Worm (Caenorhabditis elegans) whole organism, L4 larva: Measurements from ENCODE around the gene snpn-1.
A peak's percentile ranks its signal among the peaks of the same experiment; 100 is the strongest.

Experiments used
- D1046.2 ChIP-seq: fragments of 200-800 bp; sonication (Bioruptor generic); IDR thresholded peaks from 2 replicates; pipeline ENCODE4 v1.3.6; 2022; ENCODE audit warnings: missing genetic modification characterization, missing compliant biosample characterization
- F37D6.2 ChIP-seq: sonication (generic microtip); optimal IDR thresholded peaks from 2 replicates; lab custom pipeline; 2016; ENCODE audit warnings: mild to moderate bottlenecking, missing genetic modification characterization, missing compliant biosample characterization
- Y48G9A.11 ChIP-seq: fragments of 200-800 bp; sonication (Bioruptor generic); IDR thresholded peaks from 2 replicates; pipeline ENCODE4 v1.3.6; 2022; ENCODE audit warnings: missing genetic modification reagents, missing genetic modification characterization, missing compliant biosample characterization
- Y5F2A.4 ChIP-seq: fragments of 200-800 bp; sonication (Bioruptor generic); optimal IDR thresholded peaks from 2 replicates; lab custom pipeline; 2018; ENCODE audit warnings: mild to moderate bottlenecking, missing genetic modification characterization, missing compliant biosample characterization
- Y75B8A.6 ChIP-seq: fragments of 200-800 bp; sonication (Bioruptor generic); IDR thresholded peaks from 2 replicates; pipeline ENCODE4 v1.3.6; 2022; ENCODE audit warnings: missing genetic modification reagents, missing genetic modification characterization, missing compliant biosample characterization
- ZK546.5 ChIP-seq, 2 experiments: sonication (generic microtip); optimal IDR thresholded peaks; 2 replicates each; lab custom pipeline; 2017; ENCODE audit warnings: missing biosample characterization in 2 of 2, missing genetic modification characterization in 2 of 2
- ama-1 ChIP-seq: fragments of 150-350 bp; optimal IDR thresholded peaks from 2 replicates; lab custom pipeline; 2014; ENCODE audit warnings: inconsistent platforms, mixed read lengths
- ceh-20 ChIP-seq: fragments of 200-800 bp; sonication (Bioruptor generic); IDR thresholded peaks from 2 replicates; pipeline ENCODE4 v1.3.6; 2022; ENCODE audit warnings: missing genetic modification reagents, missing genetic modification characterization, missing compliant biosample characterization
- ctbp-1 ChIP-seq: fragments of 200-800 bp; sonication (Bioruptor generic); IDR thresholded peaks from 2 replicates; pipeline ENCODE4 v1.3.6; 2022; ENCODE audit warnings: missing genetic modification reagents, missing genetic modification characterization, missing compliant biosample characterization
- daf-8 ChIP-seq: fragments of 200-800 bp; sonication (Bioruptor generic); IDR thresholded peaks from 2 replicates; pipeline ENCODE4 v1.3.6; 2022; ENCODE audit warnings: missing genetic modification characterization, missing compliant biosample characterization
- dmd-6 ChIP-seq: fragments of 200-800 bp; sonication (Bioruptor generic); IDR thresholded peaks from 2 replicates; pipeline ENCODE4 v1.3.6; 2022; ENCODE audit warnings: missing genetic modification reagents, missing genetic modification characterization, missing compliant biosample characterization
- dmd-8 ChIP-seq: fragments of 200-800 bp; sonication (Bioruptor generic); IDR thresholded peaks from 2 replicates; pipeline ENCODE4 v1.3.6; 2022; ENCODE audit warnings: missing genetic modification characterization, missing compliant biosample characterization
- dmd-9 ChIP-seq: fragments of 200-800 bp; sonication (Bioruptor generic); IDR thresholded peaks from 2 replicates; pipeline ENCODE4 v1.3.6; 2022; ENCODE audit warnings: missing genetic modification reagents, missing genetic modification characterization, missing compliant biosample characterization
- dpl-1 ChIP-seq: fragments of 150-350 bp; optimal IDR thresholded peaks from 2 replicates; lab custom pipeline; 2014; ENCODE audit warnings: missing biosample characterization, missing genetic modification reagents, missing genetic modification characterization
- dve-1 ChIP-seq: sonication (generic microtip); optimal IDR thresholded peaks from 2 replicates; lab custom pipeline; 2017; ENCODE audit warnings: antibody characterized with exemption, mild to moderate bottlenecking, missing genetic modification characterization, missing compliant biosample characterization; ENCODE audit not compliant: insufficient read depth
- egl-27 ChIP-seq: sonication (generic microtip); optimal IDR thresholded peaks from 3 replicates; lab custom pipeline; 2017; ENCODE audit warnings: missing biosample characterization, missing genetic modification reagents, missing genetic modification characterization
- egl-43 ChIP-seq: fragments of 200-800 bp; sonication (Bioruptor generic); IDR thresholded peaks from 2 replicates; pipeline ENCODE4 v1.3.6; 2022; ENCODE audit warnings: missing genetic modification reagents, missing genetic modification characterization, missing compliant biosample characterization
- gei-8 ChIP-seq: fragments of 200-800 bp; sonication (Bioruptor generic); optimal IDR thresholded peaks from 2 replicates; lab custom pipeline; 2018; ENCODE audit warnings: mild to moderate bottlenecking, missing genetic modification characterization, missing compliant biosample characterization
- hif-1 ChIP-seq, 2 experiments: sonication (generic microtip); optimal IDR thresholded peaks; 2 replicates each; lab custom pipeline; 2016 to 2017; ENCODE audit warnings: missing compliant biosample characterization in 2 of 2, missing genetic modification characterization in 2 of 2, missing genetic modification reagents in 2 of 2, missing genotype in 2 of 2, mild to moderate bottlenecking in 1 of 2
- hlh-30 ChIP-seq: sonication (generic microtip); optimal IDR thresholded peaks from 2 replicates; lab custom pipeline; 2017; ENCODE audit warnings: antibody characterized with exemption, mild to moderate bottlenecking, missing genetic modification characterization, missing compliant biosample characterization; ENCODE audit not compliant: insufficient read depth
- lim-7 ChIP-seq: fragments of 200-800 bp; sonication (Bioruptor generic); IDR thresholded peaks from 2 replicates; pipeline ENCODE4 v1.3.6; 2022; ENCODE audit warnings: missing genetic modification characterization, missing compliant biosample characterization
- lin-1 ChIP-seq: fragments of 200-800 bp; sonication (Bioruptor generic); IDR thresholded peaks from 2 replicates; pipeline ENCODE4 v1.3.6; 2022; ENCODE audit warnings: missing genetic modification reagents, missing genetic modification characterization, missing compliant biosample characterization
- lsy-2 ChIP-seq, 2 experiments: fragments of 150-350 bp in 1 of 2; sonication (generic microtip) in 1 of 2; optimal IDR thresholded peaks; 2 replicates each; lab custom pipeline; 2014 to 2017; ENCODE audit warnings: missing biosample characterization in 2 of 2, missing genetic modification characterization in 2 of 2
- madf-5 ChIP-seq, 2 experiments: fragments of 200-800 bp; sonication (Bioruptor generic); IDR thresholded peaks; 2 replicates each; pipeline ENCODE4 v1.3.6; 2022; ENCODE audit warnings: missing compliant biosample characterization in 2 of 2, missing genetic modification characterization in 2 of 2
- mdl-1 ChIP-seq, 2 experiments: fragments of 150-350 bp in 1 of 2; sonication (generic microtip) in 1 of 2; optimal IDR thresholded peaks; 2 replicates each; lab custom pipeline; 2014 to 2017; ENCODE audit warnings: missing biosample characterization in 2 of 2, missing genetic modification characterization in 2 of 2
- mdt-29 ChIP-seq: fragments of 200-800 bp; sonication (Bioruptor generic); IDR thresholded peaks from 2 replicates; pipeline ENCODE4 v1.3.6; 2022; ENCODE audit warnings: missing genetic modification reagents, missing genetic modification characterization, missing compliant biosample characterization
- mep-1 ChIP-seq: fragments of 150-350 bp; sonication (generic microtip); optimal IDR thresholded peaks from 3 replicates; lab custom pipeline; 2014; ENCODE audit warnings: missing biosample characterization, missing genetic modification characterization
- mxl-2 ChIP-seq: fragments of 200-800 bp; sonication (Bioruptor generic); conservative IDR thresholded peaks from 2 replicates; pipeline ENCODE4 v1.3.6; 2022; ENCODE audit warnings: missing genetic modification reagents, missing genetic modification characterization, missing compliant biosample characterization
- nhr-237 ChIP-seq: sonication (generic microtip); optimal IDR thresholded peaks from 2 replicates; lab custom pipeline; 2017; ENCODE audit warnings: missing biosample characterization, missing genetic modification characterization
- nhr-42 ChIP-seq: fragments of 200-800 bp; sonication (Bioruptor generic); IDR thresholded peaks from 2 replicates; pipeline ENCODE4 v1.3.6; 2022; ENCODE audit warnings: missing genetic modification characterization, missing compliant biosample characterization
- nhr-48 ChIP-seq: sonication (generic microtip); optimal IDR thresholded peaks from 2 replicates; lab custom pipeline; 2016; ENCODE audit warnings: mild to moderate bottlenecking, missing genetic modification characterization, missing compliant biosample characterization
- nhr-76 ChIP-seq: fragments of 150-350 bp; optimal IDR thresholded peaks from 2 replicates; lab custom pipeline; 2014; ENCODE audit warnings: missing biosample characterization, missing genetic modification characterization
- pha-4 ChIP-seq, 2 experiments: fragments of 150-350 bp in 1 of 2; fragments of 200-800 bp in 1 of 2; sonication (Bioruptor generic) in 1 of 2; IDR thresholded peaks in 1 of 2; optimal IDR thresholded peaks in 1 of 2; 2 replicates each; pipeline versions ENCODE4 v1.3.6 to Lab custom; 2014 to 2022; ENCODE audit warnings: missing genetic modification characterization in 2 of 2, missing genetic modification reagents in 2 of 2, missing biosample characterization in 1 of 2, missing compliant biosample characterization in 1 of 2
- pqm-1 ChIP-seq: sonication (generic microtip); optimal IDR thresholded peaks from 2 replicates; lab custom pipeline; 2017; ENCODE audit warnings: missing biosample characterization, missing genetic modification characterization
- rbr-2 ChIP-seq: sonication (generic microtip); optimal IDR thresholded peaks from 2 replicates; lab custom pipeline; 2016; ENCODE audit warnings: missing genotype, missing genetic modification characterization, missing compliant biosample characterization
- saeg-2 ChIP-seq: fragments of 200-800 bp; sonication (Bioruptor generic); IDR thresholded peaks from 2 replicates; pipeline ENCODE4 v1.3.6; 2022; ENCODE audit warnings: missing genetic modification reagents, missing genetic modification characterization, missing compliant biosample characterization
- sdz-12 ChIP-seq: fragments of 200-800 bp; sonication (Bioruptor generic); optimal IDR thresholded peaks from 2 replicates; lab custom pipeline; 2018; ENCODE audit warnings: mild to moderate bottlenecking, missing genetic modification characterization, missing compliant biosample characterization
- snpc-1.2 ChIP-seq: fragments of 200-800 bp; sonication (Bioruptor generic); IDR thresholded peaks from 2 replicates; pipeline ENCODE4 v1.3.6; 2022; ENCODE audit warnings: missing genetic modification reagents, missing genetic modification characterization, missing compliant biosample characterization
- snpc-4 ChIP-seq: fragments of 150-350 bp; optimal IDR thresholded peaks from 2 replicates; lab custom pipeline; 2014; ENCODE audit warnings: missing biosample characterization, missing genetic modification characterization
- spr-3 ChIP-seq: fragments of 200-800 bp; sonication (Bioruptor generic); optimal IDR thresholded peaks from 2 replicates; lab custom pipeline; 2018; ENCODE audit warnings: mild to moderate bottlenecking, missing genetic modification characterization, missing compliant biosample characterization
- unc-130 ChIP-seq: sonication (generic microtip); optimal IDR thresholded peaks from 2 replicates; lab custom pipeline; 2016; ENCODE audit warnings: missing genetic modification reagents, missing genetic modification characterization, missing compliant biosample characterization
- unc-62 ChIP-seq, 3 experiments: fragments of 150-350 bp in 1 of 3; sonication (generic microtip); optimal IDR thresholded peaks in 2 of 3; peaks in 1 of 3; 1 replicate in 1 of 3; 2 replicates in 2 of 3; lab custom pipeline; 2014 to 2017; ENCODE audit warnings: missing biosample characterization in 3 of 3, missing genetic modification characterization in 3 of 3, missing genetic modification reagents in 3 of 3, missing genotype in 1 of 3
- zag-1 ChIP-seq: fragments of 150-350 bp; optimal IDR thresholded peaks from 2 replicates; lab custom pipeline; 2014; ENCODE audit warnings: missing biosample characterization, missing genetic modification characterization
- zfp-3 ChIP-seq: fragments of 200-800 bp; sonication (Bioruptor generic); conservative IDR thresholded peaks from 2 replicates; pipeline ENCODE4 v1.3.6; 2022; ENCODE audit warnings: missing genetic modification reagents, missing genetic modification characterization, missing compliant biosample characterization
- ztf-11 ChIP-seq: fragments of 150-350 bp; optimal IDR thresholded peaks from 2 replicates; lab custom pipeline; 2014; ENCODE audit warnings: missing biosample characterization, missing genetic modification characterization

snpn-1 gene

DNA sequence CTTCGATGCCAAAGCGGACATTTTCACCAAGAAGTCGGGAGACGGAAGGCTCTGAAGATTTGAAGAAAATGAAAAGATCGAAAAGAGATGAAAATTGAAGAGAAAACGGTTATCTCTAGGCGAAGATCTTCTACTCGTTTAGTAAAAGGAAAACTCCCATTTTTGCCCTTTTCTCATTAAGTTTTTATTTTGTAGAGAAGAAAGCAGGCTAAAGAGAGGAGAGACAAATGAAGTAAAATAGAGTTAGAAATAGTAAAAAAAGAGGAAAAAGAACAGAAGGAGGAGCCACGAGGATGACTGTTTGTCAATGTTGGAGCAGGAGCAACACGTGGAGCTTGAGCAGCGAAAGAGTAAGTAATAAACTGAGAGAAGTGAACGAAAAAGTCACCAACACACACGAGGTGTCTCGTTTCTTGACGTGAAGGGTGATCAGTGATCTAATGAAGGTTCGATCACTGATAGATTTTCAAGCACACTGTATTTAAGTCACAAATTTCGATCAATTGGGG lies 2.0 kb downstream of the snpn-1 start, which contains the start of gene ivd-1 (continued):
- peak; percentile 75 for TF ChIP-seq dve-1 (tag; lab: Kevin White, UChicago)
- TF ChIP-seq gei-8, result no peak
- peak in 1 of 2 experiments; percentile 48 for TF ChIP-seq lsy-2 (tag; optimal IDR thresholded peaks at IDR 0.05; lab: Kevin White, UChicago)
- no peak for TF ChIP-seq mdt-29 (GFP tag; lab: Robert Waterston, UW)
- TF ChIP-seq Y5F2A.4, result no peak
- no peak for TF ChIP-seq lim-7 (GFP tag; lab: Robert Waterston, UW)
- TF ChIP-seq ctbp-1 (GFP tag; lab: Robert Waterston, UW), result no peak
- no peak for TF ChIP-seq spr-3 (GFP tag; lab: Kevin White, UChicago)
- TF ChIP-seq mep-1 (tag; lab: Kevin White, UChicago), result peak; percentile 50
- no peak for TF ChIP-seq ztf-11
- TF ChIP-seq snpc-4 (tag; lab: Kevin White, UChicago), result no peak
- TF ChIP-seq unc-130 (GFP tag; lab: Kevin White, UChicago), result no peak

DNA sequence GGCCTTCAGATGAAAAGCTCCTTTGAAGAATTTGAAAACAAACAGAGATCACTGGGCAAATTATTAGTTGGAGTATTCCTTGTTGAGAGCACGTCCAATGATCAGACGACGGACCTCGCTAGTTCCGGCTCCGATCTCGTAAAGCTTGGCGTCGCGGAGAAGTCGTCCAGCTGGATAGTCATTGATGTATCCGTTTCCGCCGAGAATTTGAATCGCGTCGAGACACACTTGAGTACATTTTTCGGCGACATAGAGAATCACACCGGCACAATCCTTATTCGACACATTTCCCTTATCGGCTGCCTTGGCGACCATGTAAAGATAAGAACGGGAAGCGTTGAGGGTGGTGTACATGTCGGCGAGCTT lies 3.9 kb downstream of the snpn-1 start:
- TF ChIP-seq lin-1 (GFP tag; lab: Robert Waterston, UW) (0 out of 2 replicates have a peak, but pooled peaks have one; percentile 10), rbr-2 (peak; percentile 11), ztf-11 (no peak), ZK546.5 (tag; optimal IDR thresholded peaks at IDR 0.05; lab: Kevin White, UChicago) (no peak), unc-62 (GFP tag; optimal IDR thresholded peaks at IDR 0.05 in 1 of 2; lab: Kevin White, UChicago) (peak in 1 of 2 experiments; percentile 80), unc-62 (tag; optimal IDR thresholded peaks at IDR 0.05; lab: Kevin White, UChicago) (no peak), ceh-20 (GFP tag; lab: Robert Waterston, UW) (peak; percentile 46; the same call in 1 of the 2 replicates), madf-5 (GFP tag; IDR thresholded peaks at IDR 0.05; lab: Robert Waterston, UW) (no peak), zfp-3 (0 out of 2 replicates have a peak, but pooled peaks have one; percentile 50), nhr-42 (GFP tag; lab: Robert Waterston, UW) (no peak), egl-43 (GFP tag; lab: Robert Waterston, UW) (peak; percentile 18), ama-1 (peak; percentile 4), snpc-1.2 (GFP tag; lab: Robert Waterston, UW) (peak; percentile 11; the same call in 1 of the 2 replicates), Y75B8A.6 (0 out of 2 replicates have a peak, but pooled peaks have one; percentile 9), dmd-6 (peak; percentile 12; the same call in 1 of the 2 replicates), saeg-2 (GFP tag; lab: Robert Waterston, UW) (0 out of 2 replicates have a peak, but pooled peaks have one; percentile 14), dmd-8 (GFP tag; lab: Robert Waterston, UW) (0 out of 2 replicates have a peak, but pooled peaks have one; percentile 37), egl-27 (tag; lab: Kevin White, UChicago) (no peak), D1046.2 (GFP tag; lab: Robert Waterston, UW) (0 out of 2 replicates have a peak, but pooled peaks have one; percentile 8)
- TF ChIP-seq, all 104 proteins: peak for 13

DNA sequence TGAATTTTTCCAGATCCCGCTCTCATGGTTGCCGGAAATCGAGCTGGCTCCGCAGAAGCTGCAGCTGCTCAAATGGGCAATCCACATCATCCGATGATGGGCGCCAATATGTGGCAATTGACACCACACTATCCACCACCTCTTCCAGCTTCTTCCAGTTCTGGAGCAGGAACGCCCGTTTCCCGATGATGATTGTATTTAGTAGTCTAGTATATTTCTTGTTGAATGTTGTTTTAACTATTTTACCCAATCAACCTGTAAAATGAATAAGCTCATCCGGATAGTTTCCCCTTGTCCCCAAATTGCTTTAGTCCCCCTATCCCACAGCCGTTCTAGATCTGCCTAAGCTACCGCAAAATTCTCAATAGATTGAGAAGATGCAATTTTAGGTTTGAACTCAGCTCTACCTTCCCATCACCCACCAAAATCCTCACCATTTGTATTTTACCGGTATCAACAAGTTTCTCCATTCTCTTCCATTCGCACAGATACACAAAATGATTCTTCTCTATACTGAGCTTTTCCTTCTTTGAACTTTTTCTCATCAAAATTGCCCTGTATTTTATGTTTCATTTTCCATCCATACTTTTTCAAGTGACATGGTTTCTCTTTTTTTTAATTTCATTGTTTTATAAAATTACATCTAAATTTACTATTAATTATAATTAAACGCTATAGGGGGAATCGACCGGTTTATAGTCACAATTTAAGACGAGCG lies 4.4 kb downstream of the snpn-1 start:
- TF ChIP-seq F37D6.2 (tag; lab: Kevin White, UChicago) (no peak), pqm-1 (tag; lab: Kevin White, UChicago) (no peak), nhr-237 (tag; lab: Kevin White, UChicago) (no peak), egl-27 (tag; lab: Kevin White, UChicago) (no peak), dmd-9 (GFP tag; lab: Robert Waterston, UW) (no peak), sdz-12 (GFP tag; lab: Kevin White, UChicago) (no peak), mep-1 (tag; lab: Kevin White, UChicago) (peak; percentile 40), dpl-1 (GFP tag; lab: Kevin White, UChicago) (no peak), mdl-1 (tag; optimal IDR thresholded peaks at IDR 0.05; lab: Kevin White, UChicago) (no peak), daf-8 (no peak), hif-1 (tag; optimal IDR thresholded peaks at IDR 0.05; lab: Kevin White, UChicago) (no peak), ztf-11 (no peak), nhr-76 (tag; lab: Kevin White, UChicago) (no peak), Y75B8A.6 (no peak), hlh-30 (tag; lab: Kevin White, UChicago) (no peak), dmd-8 (GFP tag; lab: Robert Waterston, UW) (no peak), pha-4 (GFP tag; IDR thresholded peaks at IDR 0.05; lab: Robert Waterston, UW) (peak; percentile 35; the same call in 1 of the 2 replicates), pha-4 (tag; optimal IDR thresholded peaks at IDR 0.05; lab: Kevin White, UChicago) (no peak), zag-1 (tag; lab: Kevin White, UChicago) (no peak), Y48G9A.11 (GFP tag; lab: Robert Waterston, UW) (no peak), mxl-2 (GFP tag; lab: Robert Waterston, UW) (no peak), nhr-48 (tag; lab: Kevin White, UChicago) (no peak)
